Worm (Caenorhabditis elegans) whole organism, L3 larva: ENCODE results near the gene T12D8.5.

ENCODE experiments used
- R02D3.7 ChIP-seq: fragments of 150-350 bp; optimal IDR thresholded peaks from 2 replicates; lab custom pipeline; 2014; ENCODE audit warnings: missing biosample characterization, missing genetic modification characterization
- ZK546.5 ChIP-seq: sonication (generic microtip); optimal IDR thresholded peaks from 2 replicates; lab custom pipeline; 2017; ENCODE audit warnings: missing biosample characterization, missing genetic modification characterization
- ceh-82 ChIP-seq: fragments of 150-350 bp; optimal IDR thresholded peaks from 2 replicates; lab custom pipeline; 2014; ENCODE audit warnings: missing biosample characterization, missing genetic modification characterization
- daf-12 ChIP-seq: fragments of 150-350 bp; optimal IDR thresholded peaks from 2 replicates; lab custom pipeline; 2014; ENCODE audit warnings: missing biosample characterization, missing genetic modification reagents, missing genetic modification characterization
- nfya-1 ChIP-seq: sonication (generic microtip); optimal IDR thresholded peaks from 2 replicates; lab custom pipeline; 2017; ENCODE audit warnings: missing genetic modification characterization, mild to moderate bottlenecking, missing compliant biosample characterization, antibody characterized with exemption, moderate library complexity; ENCODE audit not compliant: insufficient read depth
- nhr-11 ChIP-seq: fragments of 150-350 bp; optimal IDR thresholded peaks from 2 replicates; lab custom pipeline; 2014; ENCODE audit warnings: missing biosample characterization, missing genetic modification characterization
- nhr-23 ChIP-seq: fragments of 150-350 bp; optimal IDR thresholded peaks from 2 replicates; lab custom pipeline; 2014; ENCODE audit warnings: missing biosample characterization, missing genetic modification reagents, missing genetic modification characterization
- nhr-237 ChIP-seq: fragments of 150-350 bp; optimal IDR thresholded peaks from 2 replicates; lab custom pipeline; 2014; ENCODE audit warnings: missing biosample characterization, missing genetic modification characterization
- pha-4 ChIP-seq: fragments of 150-350 bp; optimal IDR thresholded peaks from 2 replicates; lab custom pipeline; 2014; ENCODE audit warnings: missing biosample characterization, missing genetic modification reagents, missing genetic modification characterization
- skn-1 ChIP-seq: fragments of 150-350 bp; optimal IDR thresholded peaks from 2 replicates; lab custom pipeline; 2014; ENCODE audit warnings: missing biosample characterization, missing genetic modification characterization
- unc-39 ChIP-seq: sonication (generic microtip); optimal IDR thresholded peaks from 4 replicates; lab custom pipeline; 2017; ENCODE audit warnings: missing biosample characterization, missing genetic modification characterization
- unc-62 ChIP-seq: fragments of 150-350 bp; sonication (generic microtip); optimal IDR thresholded peaks from 4 replicates; lab custom pipeline; 2014; ENCODE audit warnings: missing biosample characterization, missing genetic modification reagents, missing genetic modification characterization
- zag-1 ChIP-seq: fragments of 150-350 bp; optimal IDR thresholded peaks from 2 replicates; lab custom pipeline; 2014; ENCODE audit warnings: missing biosample characterization, missing genetic modification characterization
- ztf-4 ChIP-seq: fragments of 150-350 bp; optimal IDR thresholded peaks from 2 replicates; lab custom pipeline; 2014; ENCODE audit warnings: missing biosample characterization, missing genetic modification characterization

DNA sequence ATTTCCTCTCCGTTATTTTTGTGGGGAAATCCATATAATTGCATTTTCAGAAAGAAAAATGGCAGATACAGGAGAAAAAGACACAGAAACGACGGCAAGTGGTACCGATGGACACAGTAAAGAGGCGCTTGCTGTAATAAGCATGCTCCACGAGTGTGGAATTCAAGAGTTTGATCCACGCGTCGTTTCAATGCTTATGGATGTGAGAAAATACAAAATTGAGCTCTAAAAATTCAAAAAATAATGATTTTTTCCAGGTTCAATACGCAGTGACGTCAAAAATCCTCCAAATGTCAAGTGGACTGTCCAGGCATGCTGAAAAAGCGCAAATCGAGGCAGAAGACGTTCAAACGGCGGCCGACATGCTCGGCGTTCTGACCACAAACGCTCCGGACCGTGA is 2.4 kb downstream of the T12D8.5 start, which contains the start of gene taf-9:
- no peak for TF ChIP-seq unc-62
- no peak for TF ChIP-seq nhr-11 (tag; lab: Kevin White, UChicago)
- no peak for TF ChIP-seq unc-39 (tag; lab: Kevin White, UChicago)
- no peak for TF ChIP-seq ceh-82 (tag; lab: Kevin White, UChicago)
- no peak for TF ChIP-seq ztf-4 (tag; lab: Kevin White, UChicago)
- no peak for TF ChIP-seq pha-4 (tag; lab: Kevin White, UChicago)
- TF ChIP-seq R02D3.7, result no peak
- TF ChIP-seq nhr-237 (tag; lab: Kevin White, UChicago), result no peak
- TF ChIP-seq ZK546.5 (tag; lab: Kevin White, UChicago), result no peak
- TF ChIP-seq nhr-23 (tag; lab: Kevin White, UChicago), result no peak
- TF ChIP-seq zag-1, result no peak
- TF ChIP-seq nfya-1 (tag; lab: Kevin White, UChicago), result no peak
- no peak for TF ChIP-seq daf-12
- no peak for TF ChIP-seq skn-1
